Worm (Caenorhabditis elegans) whole organism, L3 larva: ENCODE results near the gene rab-35.

Experiments used
- ZK546.5 ChIP-seq: sonication (generic microtip); optimal IDR thresholded peaks from 2 replicates; lab custom pipeline; 2017; ENCODE audit warnings: missing biosample characterization, missing genetic modification characterization
- ceh-28 ChIP-seq: fragments of 150-350 bp; optimal IDR thresholded peaks from 2 replicates; lab custom pipeline; 2014; ENCODE audit warnings: missing biosample characterization, missing genetic modification reagents, missing genetic modification characterization
- elt-1 ChIP-seq: fragments of 150-350 bp; optimal IDR thresholded peaks from 2 replicates; lab custom pipeline; 2014; ENCODE audit warnings: missing biosample characterization, missing genetic modification characterization
- elt-3 ChIP-seq, 3 experiments: fragments of 150-350 bp in 1 of 3; sonication (generic microtip) in 2 of 3; optimal IDR thresholded peaks; 2 replicates in 2 of 3; 4 replicates in 1 of 3; lab custom pipeline; 2014 to 2017; ENCODE audit warnings: missing biosample characterization in 3 of 3, missing genetic modification characterization in 3 of 3
- fos-1 ChIP-seq: fragments of 150-350 bp; optimal IDR thresholded peaks from 2 replicates; lab custom pipeline; 2014; ENCODE audit warnings: missing biosample characterization, missing genetic modification characterization
- nhr-25 ChIP-seq: sonication (generic microtip); optimal IDR thresholded peaks from 2 replicates; lab custom pipeline; 2017; ENCODE audit warnings: missing biosample characterization, missing genetic modification characterization
- nhr-77 ChIP-seq: fragments of 150-350 bp; optimal IDR thresholded peaks from 2 replicates; lab custom pipeline; 2014; ENCODE audit warnings: missing biosample characterization, missing genetic modification characterization
- pha-4 ChIP-seq: fragments of 150-350 bp; optimal IDR thresholded peaks from 2 replicates; lab custom pipeline; 2014; ENCODE audit warnings: missing biosample characterization, missing genetic modification reagents, missing genetic modification characterization
- zag-1 ChIP-seq: fragments of 150-350 bp; optimal IDR thresholded peaks from 2 replicates; lab custom pipeline; 2014; ENCODE audit warnings: missing biosample characterization, missing genetic modification characterization

Gene rab-35

ce11 chrIII:11262089-11262488 is 49.3 kb downstream of the rab-35 start:
- no peak for TF ChIP-seq fos-1 (tag; lab: Kevin White, UChicago)
- TF ChIP-seq elt-1 (tag; lab: Kevin White, UChicago): peak; percentile 0
- no peak for TF ChIP-seq ZK546.5
- peak; percentile 16 for TF ChIP-seq nhr-25
- no peak for TF ChIP-seq zag-1 (tag; lab: Kevin White, UChicago)
- TF ChIP-seq pha-4 (tag; lab: Kevin White, UChicago): no peak
- TF ChIP-seq nhr-77 (tag; lab: Kevin White, UChicago): no peak
- TF ChIP-seq elt-3 (tag; optimal IDR thresholded peaks at IDR 0.05; lab: Kevin White, UChicago): no peak
- TF ChIP-seq ceh-28: no peak
